Fruit fly (Drosophila melanogaster): ENCODE results near the gene Prx5.

dm6 chr3R:18125023-18125630 is 41.9 kb downstream of the Prx5 start:
- TF ChIP-seq psq (optimal IDR thresholded peaks at IDR 0.05) (no peak), Sin3A (optimal IDR thresholded peaks at IDR 0.05) (no peak), h (optimal IDR thresholded peaks at IDR 0.05) (no peak), ttk (optimal IDR thresholded peaks at IDR 0.05) (no peak), insv (optimal IDR thresholded peaks at IDR 0.05) (no peak)
